Worm (Caenorhabditis elegans): Measurements from ENCODE around the gene sam-4.

DNA sequence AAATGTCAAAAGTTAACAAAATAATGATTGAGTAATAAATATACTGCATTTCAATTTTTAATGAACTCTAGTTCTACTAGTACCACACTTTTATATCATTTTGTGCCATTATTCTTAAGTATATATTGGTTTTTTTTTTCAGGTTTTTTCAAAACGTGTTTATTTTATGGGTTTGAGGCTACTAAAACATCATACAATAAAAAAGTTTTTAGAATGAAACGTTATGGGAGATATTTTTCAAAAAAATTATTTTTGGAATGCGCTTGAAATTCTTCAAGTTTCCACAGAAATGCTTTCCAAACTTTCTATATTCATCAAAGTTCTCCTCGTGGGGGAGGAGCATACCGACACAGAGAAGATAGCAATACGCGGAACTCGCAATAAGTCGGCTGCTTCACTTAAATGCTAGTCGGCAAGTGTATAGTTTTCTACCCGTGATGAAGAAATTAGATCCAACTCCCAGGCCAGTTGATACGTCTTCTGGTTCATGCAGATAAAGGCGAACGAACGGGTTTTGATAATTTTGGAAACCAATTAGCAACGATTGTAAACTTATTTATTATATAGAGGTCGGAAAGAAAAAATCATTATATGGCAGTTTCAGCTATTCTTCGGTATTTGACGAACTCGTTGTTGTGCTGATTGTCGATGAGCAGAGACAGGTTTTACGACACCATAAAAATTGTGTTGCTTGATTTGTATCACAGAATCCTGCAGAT, 49.6 kb downstream of the sam-4 start, which contains the start of gene C17G10.10:
- no peak for TF ChIP-seq nhr-28 (tag; optimal IDR thresholded peaks at IDR 0.05)
- TF ChIP-seq lsy-2 (tag; optimal IDR thresholded peaks at IDR 0.05): no peak
- TF ChIP-seq nhr-237 (tag; optimal IDR thresholded peaks at IDR 0.05): no peak

Data from whole organism, mixed stage, embryonic.